Fruit fly (Drosophila melanogaster) whole organism, embryonic: ENCODE data around the gene CG32373.
A peak's percentile ranks its signal among the peaks of the same experiment; 100 is the strongest.

ENCODE experiments used
- Adf1 ChIP-seq: fragments of 200-800 bp; sonication (Bioruptor generic); IDR thresholded peaks from 2 replicates; pipeline ENCODE4 v1.3.6; 2022; ENCODE audit warnings: missing biosample characterization, missing genetic modification characterization
- B-H2 ChIP-seq: fragments of 200-800 bp; sonication (Bioruptor generic); optimal IDR thresholded peaks from 2 replicates; lab custom pipeline; 2018; ENCODE audit warnings: missing biosample characterization, mild to moderate bottlenecking, missing genetic modification characterization
- Bgb ChIP-seq: fragments of 200-800 bp; sonication (Bioruptor generic); IDR thresholded peaks from 2 replicates; pipeline ENCODE4 v1.3.6; 2022; ENCODE audit warnings: missing biosample characterization, missing genetic modification characterization; ENCODE audit not compliant: partially characterized antibody
- CG11093 ChIP-seq: fragments of 200-800 bp; sonication (Bioruptor generic); IDR thresholded peaks from 3 replicates; pipeline ENCODE4 v1.3.6; 2022; ENCODE audit warnings: missing biosample characterization, missing genetic modification characterization
- CG12744 ChIP-seq: fragments of 200-800 bp; sonication (Bioruptor generic); optimal IDR thresholded peaks from 2 replicates; lab custom pipeline; 2016; ENCODE audit warnings: missing biosample characterization, missing genetic modification characterization
- CG16779 ChIP-seq: fragments of 200-800 bp; sonication (Bioruptor generic); IDR thresholded peaks from 2 replicates; pipeline ENCODE4 v1.3.6; 2022; ENCODE audit warnings: missing biosample characterization, missing genetic modification characterization
- CG18011 ChIP-seq: fragments of 200-800 bp; sonication (Bioruptor generic); optimal IDR thresholded peaks from 2 replicates; lab custom pipeline; 2017; ENCODE audit warnings: missing biosample characterization, missing genetic modification characterization, mild to moderate bottlenecking, moderate library complexity, missing genotype
- CG2199 ChIP-seq: fragments of 200-800 bp; sonication (Bioruptor generic); IDR thresholded peaks from 3 replicates; pipeline ENCODE4 v1.3.6; 2022; ENCODE audit warnings: missing biosample characterization, missing genetic modification characterization
- CG2202 ChIP-seq: fragments of 200-800 bp; sonication (Bioruptor generic); optimal IDR thresholded peaks from 2 replicates; lab custom pipeline; 2018; ENCODE audit warnings: missing biosample characterization, mild to moderate bottlenecking, missing genetic modification characterization
- CG30403 ChIP-seq: fragments of 200-800 bp; sonication (Bioruptor generic); optimal IDR thresholded peaks from 3 replicates; lab custom pipeline; 2016; ENCODE audit warnings: missing biosample characterization, missing genetic modification characterization
- CG34422 ChIP-seq: fragments of 200-800 bp; sonication (Bioruptor generic); IDR thresholded peaks from 3 replicates; pipeline ENCODE4 v1.3.6; 2022; ENCODE audit warnings: missing biosample characterization, missing genetic modification characterization
- CG4282 ChIP-seq: fragments of 200-800 bp; sonication (Bioruptor generic); optimal IDR thresholded peaks from 2 replicates; lab custom pipeline; 2016; ENCODE audit warnings: missing biosample characterization, missing genetic modification characterization
- CG4404 ChIP-seq: fragments of 200-800 bp; sonication (Bioruptor generic); IDR thresholded peaks from 2 replicates; pipeline ENCODE4 v1.3.6; 2022; ENCODE audit warnings: missing biosample characterization, missing genetic modification characterization
- CG5180 ChIP-seq: fragments of 200-800 bp; sonication (Bioruptor generic); optimal IDR thresholded peaks from 3 replicates; lab custom pipeline; 2017; ENCODE audit warnings: missing biosample characterization, missing genetic modification characterization, mild to moderate bottlenecking, moderate library complexity, missing genetic modification reagents
- CG5245 ChIP-seq: fragments of 200-800 bp; sonication (Bioruptor generic); optimal IDR thresholded peaks from 3 replicates; lab custom pipeline; 2016; ENCODE audit warnings: missing biosample characterization, missing genetic modification characterization
- CG6272 ChIP-seq: fragments of 200-800 bp; sonication (Bioruptor generic); IDR thresholded peaks from 2 replicates; pipeline ENCODE4 v1.3.6; 2022; ENCODE audit warnings: missing biosample characterization, missing genetic modification characterization
- CG6683 ChIP-seq: fragments of 200-800 bp; sonication (Bioruptor generic); optimal IDR thresholded peaks from 2 replicates; lab custom pipeline; 2017; ENCODE audit warnings: missing biosample characterization, mild to moderate bottlenecking, missing genetic modification characterization, missing genetic modification reagents
- CG8359 ChIP-seq: fragments of 200-800 bp; sonication (Bioruptor generic); optimal IDR thresholded peaks from 2 replicates; lab custom pipeline; 2017; ENCODE audit warnings: missing biosample characterization, mild to moderate bottlenecking, missing genetic modification characterization, borderline replicate concordance
- CG9876 ChIP-seq: fragments of 200-800 bp; sonication (Bioruptor generic); optimal IDR thresholded peaks from 2 replicates; lab custom pipeline; 2016; ENCODE audit warnings: missing biosample characterization, missing genetic modification characterization
- D19B ChIP-seq: fragments of 200-800 bp; sonication (Bioruptor generic); optimal IDR thresholded peaks from 2 replicates; lab custom pipeline; 2017; ENCODE audit warnings: missing biosample characterization, mild to moderate bottlenecking, missing genetic modification characterization
- E2f2 ChIP-seq: fragments of 200-800 bp; sonication (Bioruptor generic); IDR thresholded peaks from 2 replicates; pipeline ENCODE4 v1.3.6; 2022; ENCODE audit warnings: missing biosample characterization, missing genetic modification characterization
- Elba2 ChIP-seq: fragments of 200-800 bp; sonication (Bioruptor generic); optimal IDR thresholded peaks from 3 replicates; lab custom pipeline; 2016; ENCODE audit warnings: missing biosample characterization, missing genetic modification characterization
- Gsc ChIP-seq: fragments of 200-800 bp; sonication (Bioruptor generic); IDR thresholded peaks from 2 replicates; pipeline ENCODE4 v1.3.6; 2022; ENCODE audit warnings: missing biosample characterization, missing genetic modification characterization
- Jarid2 ChIP-seq: fragments of 200-800 bp; sonication (Bioruptor generic); optimal IDR thresholded peaks from 3 replicates; lab custom pipeline; 2017; ENCODE audit warnings: mild to moderate bottlenecking, missing biosample characterization, missing genetic modification reagents, missing genetic modification characterization
- MTF-1 ChIP-seq: fragments of 200-800 bp; sonication (Bioruptor generic); optimal IDR thresholded peaks from 2 replicates; lab custom pipeline; 2018; ENCODE audit warnings: missing biosample characterization, mild to moderate bottlenecking, missing genetic modification characterization, borderline replicate concordance
- Optix ChIP-seq: fragments of 200-800 bp; sonication (Bioruptor generic); IDR thresholded peaks from 3 replicates; pipeline ENCODE4 v1.3.6; 2022; ENCODE audit warnings: missing biosample characterization, missing genetic modification characterization
- Scr ChIP-seq: fragments of 200-800 bp; sonication (Bioruptor generic); IDR thresholded peaks from 2 replicates; pipeline ENCODE4 v1.3.6; 2022; ENCODE audit warnings: missing biosample characterization, missing genetic modification characterization; ENCODE audit not compliant: partially characterized antibody
- Sry-β ChIP-seq: fragments of 200-800 bp; sonication (Bioruptor generic); optimal IDR thresholded peaks from 2 replicates; lab custom pipeline; 2018; ENCODE audit warnings: missing biosample characterization, mild to moderate bottlenecking, missing genetic modification characterization, moderate library complexity
- Trl ChIP-seq, 3 experiments: fragments of >200 bp in 2 of 3; fragments of 200-800 bp in 1 of 3; sonication (Bioruptor generic) in 1 of 3; optimal IDR thresholded peaks; 2 replicates in 1 of 3; 3 replicates in 2 of 3; lab custom pipeline; 2016 to 2017; ENCODE audit warnings: missing biosample characterization in 1 of 3, missing genetic modification characterization in 1 of 3
- crp ChIP-seq, 2 experiments: fragments of 200-800 bp; sonication (Bioruptor generic); optimal IDR thresholded peaks; 2 replicates in 1 of 2; 3 replicates in 1 of 2; lab custom pipeline; 2017; ENCODE audit warnings: missing biosample characterization in 2 of 2, missing genetic modification characterization in 2 of 2, mild to moderate bottlenecking in 1 of 2, moderate library complexity in 1 of 2
- dan ChIP-seq: fragments of 200-800 bp; sonication (Bioruptor generic); IDR thresholded peaks from 2 replicates; pipeline ENCODE4 v1.3.6; 2022; ENCODE audit warnings: missing biosample characterization, missing genetic modification characterization
- danr ChIP-seq: fragments of 200-800 bp; sonication (Bioruptor generic); IDR thresholded peaks from 2 replicates; pipeline ENCODE4 v1.3.6; 2022; ENCODE audit warnings: missing biosample characterization, missing genetic modification characterization
- dati ChIP-seq: fragments of 200-800 bp; sonication (Bioruptor generic); IDR thresholded peaks from 2 replicates; pipeline ENCODE4 v1.3.6; 2022; ENCODE audit warnings: missing biosample characterization, missing genetic modification characterization
- emc ChIP-seq: fragments of 200-800 bp; sonication (Bioruptor generic); optimal IDR thresholded peaks from 2 replicates; lab custom pipeline; 2016; ENCODE audit warnings: missing biosample characterization, missing genetic modification characterization
- esg ChIP-seq: fragments of 200-800 bp; sonication (Bioruptor generic); conservative IDR thresholded peaks from 2 replicates; pipeline ENCODE4 v1.3.6; 2022; ENCODE audit warnings: missing biosample characterization, missing genetic modification characterization
- fd102C ChIP-seq: fragments of 200-800 bp; sonication (Bioruptor generic); optimal IDR thresholded peaks from 2 replicates; lab custom pipeline; 2018; ENCODE audit warnings: missing biosample characterization, mild to moderate bottlenecking, missing genetic modification characterization, moderate library complexity
- gro ChIP-seq: fragments of 200-800 bp; sonication (Bioruptor generic); optimal IDR thresholded peaks from 2 replicates; lab custom pipeline; 2016; ENCODE audit warnings: missing biosample characterization, missing genetic modification characterization
- kay ChIP-seq: fragments of 200-800 bp; sonication (Bioruptor generic); optimal IDR thresholded peaks from 2 replicates; lab custom pipeline; 2016; ENCODE audit warnings: missing biosample characterization, missing genetic modification characterization
- maf-S ChIP-seq: fragments of 200-800 bp; sonication (Bioruptor generic); optimal IDR thresholded peaks from 2 replicates; lab custom pipeline; 2016; ENCODE audit warnings: missing biosample characterization, missing genetic modification characterization
- nerfin-1 ChIP-seq: fragments of 200-800 bp; sonication (Bioruptor generic); optimal IDR thresholded peaks from 3 replicates; lab custom pipeline; 2019; ENCODE audit warnings: missing biosample characterization, mild to moderate bottlenecking, missing genetic modification characterization, moderate library complexity
- pfk ChIP-seq: fragments of 200-800 bp; sonication (Bioruptor generic); optimal IDR thresholded peaks from 2 replicates; lab custom pipeline; 2018; ENCODE audit warnings: missing biosample characterization, mild to moderate bottlenecking, missing genetic modification characterization, moderate library complexity
- pnt ChIP-seq: fragments of 200-800 bp; sonication (Bioruptor generic); optimal IDR thresholded peaks from 3 replicates; lab custom pipeline; 2016; ENCODE audit warnings: missing biosample characterization, missing genetic modification characterization
- salm ChIP-seq: fragments of 200-800 bp; sonication (Bioruptor generic); optimal IDR thresholded peaks from 2 replicates; lab custom pipeline; 2018; ENCODE audit warnings: missing biosample characterization, mild to moderate bottlenecking, missing genetic modification characterization
- sd ChIP-seq: fragments of 200-800 bp; sonication (Bioruptor generic); optimal IDR thresholded peaks from 3 replicates; lab custom pipeline; 2018; ENCODE audit warnings: missing biosample characterization, mild to moderate bottlenecking, missing genetic modification characterization, moderate library complexity
- sug ChIP-seq: fragments of 200-800 bp; optimal IDR thresholded peaks from 2 replicates; lab custom pipeline; 2019; ENCODE audit warnings: missing biosample characterization, mild to moderate bottlenecking, missing genetic modification characterization, moderate library complexity
- tin ChIP-seq: fragments of 200-800 bp; sonication (Bioruptor generic); optimal IDR thresholded peaks from 3 replicates; lab custom pipeline; 2016; ENCODE audit warnings: missing biosample characterization, missing genetic modification characterization
- vfl ChIP-seq: fragments of 200-800 bp; sonication (Bioruptor generic); optimal IDR thresholded peaks from 2 replicates; lab custom pipeline; 2016; ENCODE audit warnings: missing biosample characterization, missing genetic modification characterization
- zen2 ChIP-seq: fragments of 200-800 bp; sonication (Bioruptor generic); IDR thresholded peaks from 3 replicates; pipeline ENCODE4 v1.3.6; 2022; ENCODE audit warnings: missing biosample characterization, missing genetic modification characterization; ENCODE audit not compliant: partially characterized antibody

CG32373 gene

dm6 chr3L:7718561-7719417 lies 68.4 kb downstream of the CG32373 start, which contains the start of gene Mcad (continued):
- TF ChIP-seq salm (tag; lab: Kevin White, UChicago) (peak; percentile 70), zen2 (GFP tag; lab: Robert Waterston, UW) (no peak), Elba2 (no peak), CG6272 (GFP tag; lab: Robert Waterston, UW) (peak; percentile 74), CG16779 (GFP tag; lab: Robert Waterston, UW) (no peak; the same call in 1 of the 2 replicates), CG4404 (peak; percentile 36), esg (GFP tag; lab: Robert Waterston, UW) (peak; percentile 94), Scr (GFP tag; lab: Robert Waterston, UW) (no peak), kay (peak; percentile 87), CG5245 (peak; percentile 83), pnt (GFP tag; lab: Kevin White, UChicago) (peak; percentile 38), fd102C (no peak), dati (GFP tag; lab: Robert Waterston, UW) (peak; percentile 55; the same call in 1 of the 2 replicates), Trl (optimal IDR thresholded peaks at IDR 0.05; lab: Kevin White, UChicago) (no peak), Trl (GFP tag; optimal IDR thresholded peaks at IDR 0.05; lab: Kevin White, UChicago) (peak; percentile 19), gro (peak; percentile 29), E2f2 (GFP tag; lab: Robert Waterston, UW) (peak; percentile 74), CG2199 (GFP tag; lab: Robert Waterston, UW) (peak; percentile 84), CG11093 (peak; percentile 93), emc (GFP tag; lab: Kevin White, UChicago) (peak; percentile 78), CG18011 (peak; percentile 76), vfl (GFP tag; lab: Kevin White, UChicago) (peak; percentile 74), CG5180 (peak; percentile 87), crp (GFP tag; optimal IDR thresholded peaks at IDR 0.05; lab: Kevin White, UChicago) (peak in 1 of 2 experiments; percentile 37), CG8359 (GFP tag; lab: Kevin White, UChicago) (peak; percentile 85), CG4282 (GFP tag; lab: Kevin White, UChicago) (no peak), sug (tag; lab: Kevin White, UChicago) (peak; percentile 73), Adf1 (GFP tag; lab: Robert Waterston, UW) (peak; percentile 75), maf-S (GFP tag; lab: Kevin White, UChicago) (peak; percentile 18), sd (tag; lab: Kevin White, UChicago) (peak; percentile 57), pfk (no peak), Gsc (GFP tag; lab: Robert Waterston, UW) (peak; percentile 71), B-H2 (GFP tag; lab: Kevin White, UChicago) (peak; percentile 17), Sry-β (peak; percentile 55), danr (GFP tag; lab: Robert Waterston, UW) (peak; percentile 67), MTF-1 (GFP tag; lab: Kevin White, UChicago) (peak; percentile 79), Jarid2 (GFP tag; lab: Kevin White, UChicago) (peak; percentile 72), nerfin-1 (tag; lab: Kevin White, UChicago) (peak; percentile 94), tin (peak; percentile 95), Bgb (GFP tag; lab: Robert Waterston, UW) (no peak), Optix (GFP tag; lab: Robert Waterston, UW) (peak; percentile 75; the same call in 2 of the 3 replicates), CG2202 (tag; lab: Kevin White, UChicago) (no peak), CG12744 (no peak), CG6683 (peak; percentile 92), dan (no peak), CG34422 (peak; percentile 50), CG30403 (GFP tag; lab: Kevin White, UChicago) (peak; percentile 94), D19B (peak; percentile 100), CG9876 (GFP tag; lab: Kevin White, UChicago) (no peak)
